Fruit fly (Drosophila melanogaster) whole organism, wandering third instar larva: ENCODE measurements around the gene Arf1.

ENCODE experiments used
- Abd-B ChIP-seq: fragments of >200 bp; optimal IDR thresholded peaks from 2 replicates; lab custom pipeline; 2017; ENCODE audit warnings: missing biosample characterization, missing genetic modification characterization
- Dfd ChIP-seq: fragments of >200 bp; optimal IDR thresholded peaks from 2 replicates; lab custom pipeline; 2017; ENCODE audit warnings: missing biosample characterization, missing genetic modification characterization
- GATAd ChIP-seq: sonication (Bioruptor generic); optimal IDR thresholded peaks from 2 replicates; lab custom pipeline; 2016; ENCODE audit warnings: missing biosample characterization, missing genetic modification characterization
- Hr78 ChIP-seq: fragments of >200 bp; optimal IDR thresholded peaks from 2 replicates; lab custom pipeline; 2017; ENCODE audit warnings: missing biosample characterization, missing genetic modification characterization
- brk ChIP-seq: fragments of 200-800 bp; sonication (Bioruptor generic); optimal IDR thresholded peaks from 2 replicates; lab custom pipeline; 2016; ENCODE audit warnings: missing biosample characterization, mild to moderate bottlenecking, missing genetic modification characterization
- rgr ChIP-seq: fragments of 200-800 bp; sonication (Bioruptor generic); optimal IDR thresholded peaks from 3 replicates; lab custom pipeline; 2016; ENCODE audit warnings: missing biosample characterization, mild to moderate bottlenecking, missing genetic modification characterization

dm6 chr3L:22890024-22890423 is 18.0 kb upstream of the Arf1 start:
- TF ChIP-seq Abd-B (GFP tag; lab: Kevin White, UChicago) (no peak), brk (GFP tag; lab: Kevin White, UChicago) (no peak), Hr78 (GFP tag; lab: Kevin White, UChicago) (no peak), Dfd (GFP tag; lab: Kevin White, UChicago) (no peak), GATAd (GFP tag; lab: Kevin White, UChicago) (no peak), rgr (GFP tag; lab: Kevin White, UChicago) (no peak)
